Worm (Caenorhabditis elegans) whole organism, L2 larva: Measurements from ENCODE around the gene lon-3.
A peak's percentile ranks its signal among the peaks of the same experiment; 100 is the strongest.

Experiments used
- C34F6.9 ChIP-seq: fragments of 150-350 bp; optimal IDR thresholded peaks from 2 replicates; lab custom pipeline; 2014; ENCODE audit warnings: missing biosample characterization, missing genetic modification characterization
- F13H6.1 ChIP-seq: sonication (generic microtip); optimal IDR thresholded peaks from 2 replicates; lab custom pipeline; 2016; ENCODE audit warnings: missing genetic modification characterization, missing compliant biosample characterization
- ZK546.5 ChIP-seq: sonication (generic microtip); optimal IDR thresholded peaks from 2 replicates; lab custom pipeline; 2017; ENCODE audit warnings: missing biosample characterization, missing genetic modification characterization
- ama-1 ChIP-seq: fragments of 150-350 bp; optimal IDR thresholded peaks from 2 replicates; lab custom pipeline; 2018; ENCODE audit warnings: inconsistent platforms
- crh-2 ChIP-seq: sonication (generic microtip); optimal IDR thresholded peaks from 2 replicates; lab custom pipeline; 2017; ENCODE audit warnings: missing biosample characterization, missing genetic modification characterization
- dmd-4 ChIP-seq: sonication (generic microtip); optimal IDR thresholded peaks from 2 replicates; lab custom pipeline; 2017; ENCODE audit warnings: missing biosample characterization, missing genetic modification characterization
- egl-27 ChIP-seq: sonication (generic microtip); optimal IDR thresholded peaks from 3 replicates; lab custom pipeline; 2017; ENCODE audit warnings: missing biosample characterization, missing genetic modification reagents, missing genetic modification characterization
- elt-1 ChIP-seq: fragments of 150-350 bp; optimal IDR thresholded peaks from 2 replicates; lab custom pipeline; 2014; ENCODE audit warnings: missing biosample characterization, missing genetic modification characterization
- gmeb-1 ChIP-seq: fragments of 150-350 bp; optimal IDR thresholded peaks from 2 replicates; lab custom pipeline; 2014; ENCODE audit warnings: missing biosample characterization, missing genetic modification characterization
- lin-11 ChIP-seq: fragments of 150-350 bp; sonication (generic microtip); optimal IDR thresholded peaks from 2 replicates; lab custom pipeline; 2014; ENCODE audit warnings: missing biosample characterization, missing genetic modification characterization, inconsistent platforms, mixed read lengths
- lin-13 ChIP-seq: fragments of 150-350 bp; optimal IDR thresholded peaks from 2 replicates; lab custom pipeline; 2014; ENCODE audit warnings: missing biosample characterization, missing genetic modification reagents, missing genetic modification characterization
- lsy-2 ChIP-seq, 2 experiments: fragments of 150-350 bp in 1 of 2; sonication (generic microtip) in 1 of 2; optimal IDR thresholded peaks; 2 replicates each; lab custom pipeline; 2014 to 2017; ENCODE audit warnings: missing biosample characterization in 2 of 2, missing genetic modification characterization in 2 of 2
- mab-5 ChIP-seq: fragments of 150-350 bp; optimal IDR thresholded peaks from 2 replicates; lab custom pipeline; 2014; ENCODE audit warnings: missing biosample characterization, missing genetic modification characterization
- mbf-1 ChIP-seq: sonication (generic microtip); optimal IDR thresholded peaks from 2 replicates; lab custom pipeline; 2017; ENCODE audit warnings: missing biosample characterization, missing genetic modification characterization
- nhr-12 ChIP-seq: fragments of 150-350 bp; optimal IDR thresholded peaks from 2 replicates; lab custom pipeline; 2014; ENCODE audit warnings: missing biosample characterization, missing genetic modification characterization
- nhr-129 ChIP-seq: fragments of 150-350 bp; optimal IDR thresholded peaks from 2 replicates; lab custom pipeline; 2014; ENCODE audit warnings: missing biosample characterization, missing genetic modification characterization
- nhr-237 ChIP-seq: fragments of 150-350 bp; optimal IDR thresholded peaks from 2 replicates; lab custom pipeline; 2014; ENCODE audit warnings: missing biosample characterization, missing genetic modification characterization
- nhr-25 ChIP-seq: fragments of 150-350 bp; sonication (generic microtip); optimal IDR thresholded peaks from 3 replicates; lab custom pipeline; 2014; ENCODE audit warnings: missing biosample characterization, missing genetic modification characterization
- peb-1 ChIP-seq: fragments of 150-350 bp; optimal IDR thresholded peaks from 2 replicates; lab custom pipeline; 2014; ENCODE audit warnings: missing biosample characterization, missing genetic modification characterization
- sem-4 ChIP-seq: fragments of 150-350 bp; optimal IDR thresholded peaks from 2 replicates; lab custom pipeline; 2014; ENCODE audit warnings: missing biosample characterization, missing genetic modification reagents, missing genetic modification characterization
- sma-3 ChIP-seq: sonication (generic microtip); optimal IDR thresholded peaks from 2 replicates; lab custom pipeline; 2016; ENCODE audit warnings: missing genetic modification reagents, missing genetic modification characterization, missing compliant biosample characterization
- sma-9 ChIP-seq, 2 experiments: fragments of 150-350 bp in 1 of 2; sonication (generic microtip) in 1 of 2; optimal IDR thresholded peaks; 2 replicates each; lab custom pipeline; 2014 to 2016; ENCODE audit warnings: missing genetic modification characterization in 2 of 2, mild to moderate bottlenecking in 1 of 2, missing biosample characterization in 1 of 2, missing compliant biosample characterization in 1 of 2, missing genetic modification reagents in 1 of 2, moderate library complexity in 1 of 2
- snpc-4 ChIP-seq: fragments of 150-350 bp; optimal IDR thresholded peaks from 2 replicates; lab custom pipeline; 2014; ENCODE audit warnings: missing biosample characterization, missing genetic modification characterization
- unc-55 ChIP-seq: fragments of 150-350 bp; sonication (generic microtip); optimal IDR thresholded peaks from 3 replicates; lab custom pipeline; 2014; ENCODE audit warnings: missing biosample characterization, missing genetic modification reagents, missing genetic modification characterization
- unc-62 ChIP-seq: fragments of 150-350 bp; optimal IDR thresholded peaks from 2 replicates; lab custom pipeline; 2014; ENCODE audit warnings: missing biosample characterization, missing genetic modification reagents, missing genetic modification characterization
- zag-1 ChIP-seq: fragments of 150-350 bp; optimal IDR thresholded peaks from 2 replicates; lab custom pipeline; 2014; ENCODE audit warnings: missing biosample characterization, missing genetic modification characterization
- ztf-11 ChIP-seq: sonication (generic microtip); optimal IDR thresholded peaks from 2 replicates; lab custom pipeline; 2017; ENCODE audit warnings: missing biosample characterization, missing genetic modification characterization

Gene lon-3

DNA sequence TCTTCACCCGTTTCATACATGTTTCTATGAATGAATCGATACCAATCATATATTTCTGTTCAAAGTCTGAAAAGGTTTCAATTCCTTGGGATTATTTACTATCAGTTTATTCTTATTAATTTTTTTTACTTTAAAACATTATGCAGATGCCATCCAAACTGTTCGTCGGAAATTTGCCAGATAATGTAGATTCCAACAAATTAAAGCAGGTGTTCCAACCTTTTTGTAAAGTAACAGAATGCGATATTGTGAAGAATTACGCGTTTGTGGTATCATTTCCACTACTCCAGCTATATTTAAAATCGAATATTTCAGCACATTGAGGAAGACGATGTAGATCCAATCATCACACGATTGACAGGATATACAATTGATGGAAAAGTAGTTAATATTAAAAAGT is 6.3 kb downstream of the lon-3 start, which contains the start of gene rnp-1:
rnp-1 (plus strand) TSS at position 145 of the 400 bp plus-strand sequence.
- no peak for TF ChIP-seq nhr-237 (tag; lab: Kevin White, UChicago)
- no peak for TF ChIP-seq ZK546.5 (tag; lab: Kevin White, UChicago)
- TF ChIP-seq nhr-25 (tag; lab: Kevin White, UChicago) = no peak
- TF ChIP-seq sma-3 = no peak
- no peak for TF ChIP-seq egl-27 (tag; lab: Kevin White, UChicago)
- no peak for TF ChIP-seq mab-5 (tag; lab: Kevin White, UChicago)
- TF ChIP-seq lsy-2 (tag; optimal IDR thresholded peaks at IDR 0.05; lab: Kevin White, UChicago) = no peak
- TF ChIP-seq ztf-11 (tag; lab: Kevin White, UChicago) = no peak
- TF ChIP-seq unc-55 (GFP tag; lab: Kevin White, UChicago) = no peak
- no peak for TF ChIP-seq nhr-129 (tag; lab: Kevin White, UChicago)
- TF ChIP-seq dmd-4 = no peak
- TF ChIP-seq gmeb-1 (tag; lab: Kevin White, UChicago) = no peak

DNA sequence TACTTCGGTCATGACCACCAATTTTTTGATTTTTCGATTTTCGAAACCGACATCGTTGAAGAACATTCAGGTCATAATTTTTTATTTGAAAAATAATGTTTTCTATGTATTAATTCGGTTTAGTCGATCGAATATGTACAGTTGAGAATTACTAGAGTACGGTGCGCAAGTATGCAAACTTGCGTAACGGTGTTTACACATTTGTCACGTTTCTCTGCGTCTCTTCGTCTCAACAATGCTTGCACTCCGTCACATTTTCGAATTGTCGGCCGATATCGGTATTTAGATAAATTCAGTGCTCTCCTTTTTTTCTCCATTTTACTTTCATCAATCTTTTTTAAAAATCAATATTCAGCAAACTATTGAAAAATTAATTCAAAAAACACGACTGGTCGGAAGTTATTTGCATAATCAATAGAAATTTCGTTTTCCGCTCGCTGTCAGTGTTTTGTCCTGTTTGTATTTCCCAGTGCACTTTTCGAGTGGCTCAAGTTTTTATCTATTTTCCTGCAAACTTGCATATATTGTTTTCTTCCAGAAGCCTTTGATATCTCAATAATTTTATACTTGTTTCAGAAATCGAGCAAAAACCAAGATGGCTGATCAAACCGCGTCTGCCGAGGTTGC is 7.4 kb downstream of the lon-3 start, which contains the start of gene dpy-30:
dpy-30 (plus strand) TSS at position 577 of the 627 bp plus-strand sequence.
- TF ChIP-seq F13H6.1 (tag; lab: Kevin White, UChicago) (peak; percentile 41), crh-2 (peak; percentile 70), unc-55 (GFP tag; lab: Kevin White, UChicago) (peak; percentile 75), zag-1 (tag; lab: Kevin White, UChicago) (no peak), lin-13 (GFP tag; lab: Kevin White, UChicago) (peak; percentile 13), sma-3 (peak; percentile 46), gmeb-1 (tag; lab: Kevin White, UChicago) (peak; percentile 69), sma-9 (GFP tag; optimal IDR thresholded peaks at IDR 0.05; lab: Kevin White, UChicago) (peak; percentile 66), sma-9 (tag; optimal IDR thresholded peaks at IDR 0.05; lab: Kevin White, UChicago) (no peak), unc-62 (GFP tag; lab: Kevin White, UChicago) (no peak), snpc-4 (tag; lab: Kevin White, UChicago) (peak; percentile 29), sem-4 (tag; lab: Kevin White, UChicago) (no peak), lin-11 (tag; lab: Kevin White, UChicago) (peak; percentile 17), nhr-25 (tag; lab: Kevin White, UChicago) (peak; percentile 39), nhr-129 (tag; lab: Kevin White, UChicago) (peak; percentile 73), peb-1 (tag; lab: Kevin White, UChicago) (no peak), C34F6.9 (tag; lab: Kevin White, UChicago) (peak; percentile 85), lsy-2 (tag; optimal IDR thresholded peaks at IDR 0.05; lab: Kevin White, UChicago) (peak; percentile 87 to 97)

DNA sequence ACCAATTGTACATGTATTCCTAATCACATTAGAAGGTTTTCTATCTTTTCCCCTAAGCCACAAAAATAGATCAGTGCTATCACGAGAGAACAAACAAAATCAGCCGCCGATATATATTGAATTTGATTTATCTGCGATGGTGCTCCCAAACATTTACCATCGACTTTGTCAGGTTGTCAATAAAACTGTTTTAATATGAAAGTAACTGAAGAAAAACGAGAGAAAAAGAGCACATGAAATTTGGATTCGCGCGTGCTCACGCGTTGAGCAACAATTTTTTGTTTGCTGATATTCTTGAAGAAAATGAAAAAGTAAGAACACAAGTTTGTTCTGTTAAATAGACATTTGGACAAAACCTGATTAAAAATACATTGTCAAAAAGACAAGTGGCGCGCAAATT is 9.6 kb downstream of the lon-3 start:
- TF ChIP-seq ama-1 (lab: Kevin White, UChicago) (no peak), F13H6.1 (tag; lab: Kevin White, UChicago) (peak; percentile 51)
- TF ChIP-seq, all 48 proteins: peak for 1

DNA sequence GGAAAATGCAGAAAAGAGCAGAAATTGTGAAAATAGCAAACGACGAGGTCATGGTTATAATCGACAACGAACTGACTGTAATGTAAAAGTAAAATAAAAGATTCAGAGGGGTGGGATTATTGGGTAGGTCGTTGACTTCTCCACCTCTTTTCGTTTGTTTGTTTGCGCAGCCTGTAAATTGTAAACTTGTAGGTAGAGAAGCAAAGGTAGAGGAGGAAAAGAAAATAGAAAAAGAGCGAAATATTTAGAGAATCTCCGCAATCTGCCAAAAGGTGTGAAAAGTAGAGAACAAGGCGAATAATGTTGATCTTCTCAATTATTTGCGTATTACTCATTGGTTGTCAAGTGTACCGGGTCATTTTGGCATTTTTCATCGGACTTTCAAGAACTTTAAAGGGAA is 11.1 kb downstream of the lon-3 start, which contains the start of gene ZK863.8:
ZK863.8 (minus strand) TSS at position 173 of the 400 bp plus-strand sequence.
- TF ChIP-seq F13H6.1 (tag; lab: Kevin White, UChicago) (peak; percentile 23), nhr-129 (tag; lab: Kevin White, UChicago) (peak; percentile 18), nhr-12 (no peak)

DNA sequence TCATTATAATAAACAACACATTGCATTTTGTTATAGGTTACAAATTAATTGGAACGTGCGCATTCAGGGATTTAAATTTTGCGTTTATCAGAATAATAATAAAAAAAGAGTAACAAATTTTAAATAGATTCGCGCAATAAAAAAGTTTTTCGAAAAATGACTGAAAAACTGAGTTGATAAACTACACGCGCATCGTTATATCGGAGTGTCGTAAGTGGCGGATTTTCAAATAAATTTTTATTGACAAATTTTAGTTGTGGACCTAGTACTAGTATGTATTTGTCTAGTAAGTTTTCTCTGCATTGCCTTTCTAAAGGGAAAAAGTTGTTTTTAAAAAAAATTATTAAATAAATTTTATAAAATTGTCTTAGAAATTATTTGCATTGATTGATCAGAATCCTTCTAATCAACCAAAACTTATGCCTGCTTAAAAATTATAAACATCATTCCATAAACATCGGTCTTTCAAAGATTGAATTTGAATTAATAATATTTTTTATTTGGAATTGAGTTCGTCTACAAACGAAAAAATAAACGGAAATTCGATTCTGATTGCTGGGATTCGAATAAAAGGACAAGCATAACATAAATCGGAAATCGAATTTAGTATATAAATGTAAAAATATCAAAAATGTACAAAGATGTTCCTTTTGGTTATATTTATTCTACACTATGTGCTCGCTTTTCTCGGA is 14.0 kb downstream of the lon-3 start, which contains the start of gene srd-4:
srd-4 (plus strand) TSS at position 642 of the 692 bp plus-strand sequence.
- TF ChIP-seq lin-13 (GFP tag; lab: Kevin White, UChicago) (peak; percentile 1), nhr-237 (tag; lab: Kevin White, UChicago) (no peak), lsy-2 (tag; optimal IDR thresholded peaks at IDR 0.05; lab: Kevin White, UChicago) (peak; percentile 21 to 74), ztf-11 (tag; lab: Kevin White, UChicago) (no peak), snpc-4 (tag; lab: Kevin White, UChicago) (peak; percentile 25), unc-55 (GFP tag; lab: Kevin White, UChicago) (peak; percentile 79), elt-1 (tag; lab: Kevin White, UChicago) (no peak), C34F6.9 (tag; lab: Kevin White, UChicago) (peak; percentile 50), lin-11 (tag; lab: Kevin White, UChicago) (no peak), gmeb-1 (tag; lab: Kevin White, UChicago) (peak; percentile 95), mbf-1 (tag; lab: Kevin White, UChicago) (no peak)
